Worm (Caenorhabditis elegans) whole organism, young adult: ENCODE measurements around the gene eas-1.

Source experiments
- B0019.2 ChIP-seq: fragments of 200-800 bp; sonication (Bioruptor generic); conservative IDR thresholded peaks from 2 replicates; pipeline ENCODE4 v1.3.6; 2022; ENCODE audit warnings: missing genetic modification reagents, missing genetic modification characterization, missing compliant biosample characterization
- C06A6.2 ChIP-seq: fragments of 200-800 bp; sonication (Bioruptor generic); conservative IDR thresholded peaks from 2 replicates; pipeline ENCODE4 v1.3.6; 2022; ENCODE audit warnings: missing genetic modification characterization, missing compliant biosample characterization
- C17E4.6 ChIP-seq: fragments of 200-800 bp; sonication (Bioruptor generic); IDR thresholded peaks from 2 replicates; pipeline ENCODE4 v1.3.6; 2022; ENCODE audit warnings: missing genetic modification reagents, missing genetic modification characterization, missing compliant biosample characterization
- F33H1.4 ChIP-seq: fragments of 200-800 bp; sonication (Bioruptor generic); IDR thresholded peaks from 2 replicates; pipeline ENCODE4 v1.3.6; 2022; ENCODE audit warnings: missing genetic modification reagents, missing genetic modification characterization, missing compliant biosample characterization
- F37B4.10 ChIP-seq: fragments of 200-800 bp; sonication (Bioruptor generic); IDR thresholded peaks from 2 replicates; pipeline ENCODE4 v1.3.6; 2022; ENCODE audit warnings: missing genetic modification characterization, missing compliant biosample characterization
- F49E8.2 ChIP-seq: sonication (generic microtip); optimal IDR thresholded peaks from 3 replicates; lab custom pipeline; 2017; ENCODE audit warnings: missing genetic modification characterization, mild to moderate bottlenecking, missing compliant biosample characterization, antibody characterized with exemption, moderate library complexity; ENCODE audit not compliant: insufficient read depth
- F52B5.7 ChIP-seq: sonication (generic microtip); optimal IDR thresholded peaks from 2 replicates; lab custom pipeline; 2016; ENCODE audit warnings: mild to moderate bottlenecking, missing genetic modification characterization, missing compliant biosample characterization
- Y53G8AR.9 ChIP-seq: fragments of 200-800 bp; sonication (Bioruptor generic); conservative IDR thresholded peaks from 2 replicates; pipeline ENCODE4 v1.3.6; 2022; ENCODE audit warnings: missing genetic modification reagents, missing genetic modification characterization, missing compliant biosample characterization
- Y67H2A.10 ChIP-seq: fragments of 200-800 bp; sonication (Bioruptor generic); conservative IDR thresholded peaks from 2 replicates; pipeline ENCODE4 v1.3.6; 2022; ENCODE audit warnings: missing genetic modification reagents, missing genetic modification characterization, missing compliant biosample characterization
- Y79H2A.3 ChIP-seq: fragments of 200-800 bp; sonication (Bioruptor generic); conservative IDR thresholded peaks from 2 replicates; pipeline ENCODE4 v1.3.6; 2022; ENCODE audit warnings: missing genetic modification reagents, missing genetic modification characterization, missing compliant biosample characterization
- akir-1 ChIP-seq: fragments of 200-800 bp; sonication (Bioruptor generic); optimal IDR thresholded peaks from 2 replicates; lab custom pipeline; 2018; ENCODE audit warnings: mild to moderate bottlenecking, missing genetic modification characterization, moderate library complexity, missing compliant biosample characterization
- aptf-2 ChIP-seq: fragments of 200-800 bp; sonication (Bioruptor generic); conservative IDR thresholded peaks from 2 replicates; pipeline ENCODE4 v1.3.6; 2022; ENCODE audit warnings: missing genetic modification reagents, missing genetic modification characterization, missing compliant biosample characterization
- aptf-3 ChIP-seq: fragments of 200-800 bp; sonication (Bioruptor generic); IDR thresholded peaks from 2 replicates; pipeline ENCODE4 v1.3.6; 2022; ENCODE audit warnings: missing genetic modification characterization, missing compliant biosample characterization
- athp-1 ChIP-seq: sonication (generic microtip); optimal IDR thresholded peaks from 2 replicates; lab custom pipeline; 2017; ENCODE audit warnings: mild to moderate bottlenecking, missing genetic modification characterization, missing compliant biosample characterization
- attf-5 ChIP-seq: fragments of 200-800 bp; sonication (Bioruptor generic); optimal IDR thresholded peaks from 2 replicates; lab custom pipeline; 2018; ENCODE audit warnings: mild to moderate bottlenecking, missing genetic modification characterization, missing compliant biosample characterization
- attf-6 ChIP-seq: fragments of 200-800 bp; sonication (Bioruptor generic); IDR thresholded peaks from 2 replicates; pipeline ENCODE4 v1.3.6; 2022; ENCODE audit warnings: missing genetic modification reagents, missing genetic modification characterization, missing compliant biosample characterization
- cebp-1 ChIP-seq, 2 experiments: fragments of 200-800 bp in 1 of 2; sonication (Bioruptor generic) in 1 of 2; sonication (generic microtip) in 1 of 2; IDR thresholded peaks in 1 of 2; optimal IDR thresholded peaks in 1 of 2; 2 replicates each; pipeline versions ENCODE4 v1.3.6 to Lab custom; 2017 to 2022; ENCODE audit warnings: missing compliant biosample characterization in 2 of 2, missing genetic modification characterization in 2 of 2, mild to moderate bottlenecking in 1 of 2, missing genetic modification reagents in 1 of 2, moderate library complexity in 1 of 2
- ceh-100 ChIP-seq: fragments of 200-800 bp; sonication (Bioruptor generic); IDR thresholded peaks from 2 replicates; pipeline ENCODE4 v1.3.6; 2022; ENCODE audit warnings: missing genetic modification reagents, missing genetic modification characterization, missing compliant biosample characterization
- ceh-91 ChIP-seq: fragments of 200-800 bp; sonication (Bioruptor generic); IDR thresholded peaks from 2 replicates; pipeline ENCODE4 v1.3.6; 2022; ENCODE audit warnings: missing genetic modification reagents, missing genetic modification characterization, missing compliant biosample characterization
- dox-1 ChIP-seq: fragments of 200-800 bp; sonication (Bioruptor generic); IDR thresholded peaks from 2 replicates; pipeline ENCODE4 v1.3.6; 2022; ENCODE audit warnings: missing genetic modification reagents, missing genetic modification characterization, missing compliant biosample characterization
- dpl-1 ChIP-seq: fragments of 150-350 bp; optimal IDR thresholded peaks from 2 replicates; lab custom pipeline; 2014; ENCODE audit warnings: missing biosample characterization, missing genetic modification reagents, missing genetic modification characterization
- efl-1 ChIP-seq: fragments of 150-350 bp; optimal IDR thresholded peaks from 2 replicates; lab custom pipeline; 2014; ENCODE audit warnings: missing biosample characterization, missing genetic modification reagents, missing genetic modification characterization
- him-1 ChIP-seq: sonication (generic microtip); optimal IDR thresholded peaks from 2 replicates; lab custom pipeline; 2016; ENCODE audit warnings: missing genotype, missing genetic modification reagents, missing genetic modification characterization, missing compliant biosample characterization
- hmg-1.2 ChIP-seq: fragments of 200-800 bp; sonication (Bioruptor generic); IDR thresholded peaks from 2 replicates; pipeline ENCODE4 v1.3.6; 2022; ENCODE audit warnings: missing genetic modification reagents, missing genetic modification characterization, missing compliant biosample characterization
- hrde-1 ChIP-seq: sonication (generic microtip); optimal IDR thresholded peaks from 2 replicates; lab custom pipeline; 2016; ENCODE audit warnings: missing genetic modification characterization, mild to moderate bottlenecking, missing compliant biosample characterization, moderate library complexity, missing genotype, missing genetic modification reagents, borderline replicate concordance
- hsf-1 ChIP-seq: fragments of 200-800 bp; sonication (Bioruptor generic); IDR thresholded peaks from 2 replicates; pipeline ENCODE4 v1.3.6; 2022; ENCODE audit warnings: missing genetic modification reagents, missing genetic modification characterization, missing compliant biosample characterization
- let-607 ChIP-seq, 2 experiments: fragments of 200-800 bp in 1 of 2; sonication (Bioruptor generic) in 1 of 2; sonication (generic microtip) in 1 of 2; optimal IDR thresholded peaks; 2 replicates each; lab custom pipeline; 2016 to 2018; ENCODE audit warnings: mild to moderate bottlenecking in 2 of 2, missing compliant biosample characterization in 2 of 2, missing genetic modification characterization in 2 of 2, moderate library complexity in 2 of 2, missing genotype in 1 of 2
- lin-26 ChIP-seq: fragments of 200-800 bp; sonication (Bioruptor generic); IDR thresholded peaks from 2 replicates; pipeline ENCODE4 v1.3.6; 2022; ENCODE audit warnings: missing genetic modification reagents, missing genetic modification characterization, missing compliant biosample characterization
- lin-40 ChIP-seq: sonication (generic microtip); optimal IDR thresholded peaks from 2 replicates; lab custom pipeline; 2016; ENCODE audit warnings: missing genetic modification characterization, mild to moderate bottlenecking, missing compliant biosample characterization, missing genotype, missing genetic modification reagents
- madf-8 ChIP-seq: fragments of 200-800 bp; sonication (Bioruptor generic); conservative IDR thresholded peaks from 2 replicates; pipeline ENCODE4 v1.3.6; 2022; ENCODE audit warnings: missing genetic modification reagents, missing genetic modification characterization, missing compliant biosample characterization
- mes-4 ChIP-seq: sonication (generic microtip); optimal IDR thresholded peaks from 2 replicates; lab custom pipeline; 2016; ENCODE audit warnings: missing genotype, missing genetic modification characterization, missing compliant biosample characterization
- nfya-1 ChIP-seq: sonication (generic microtip); optimal IDR thresholded peaks from 2 replicates; lab custom pipeline; 2017; ENCODE audit warnings: antibody characterized with exemption, missing compliant biosample characterization, missing genetic modification characterization, borderline replicate concordance; ENCODE audit not compliant: insufficient read depth
- nhr-90 ChIP-seq: sonication (generic microtip); optimal IDR thresholded peaks from 2 replicates; lab custom pipeline; 2016; ENCODE audit warnings: missing genotype, mild to moderate bottlenecking, missing genetic modification characterization, missing compliant biosample characterization
- pbrm-1 ChIP-seq: fragments of 200-800 bp; sonication (Bioruptor generic); IDR thresholded peaks from 2 replicates; pipeline ENCODE4 v1.3.6; 2022; ENCODE audit warnings: missing genetic modification reagents, missing genetic modification characterization, missing compliant biosample characterization
- rcor-1 ChIP-seq: fragments of 200-800 bp; sonication (Bioruptor generic); IDR thresholded peaks from 2 replicates; pipeline ENCODE4 v1.3.6; 2022; ENCODE audit warnings: missing genetic modification reagents, missing genetic modification characterization, missing compliant biosample characterization
- repo-1 ChIP-seq: sonication (generic microtip); optimal IDR thresholded peaks from 2 replicates; lab custom pipeline; 2017; ENCODE audit warnings: mild to moderate bottlenecking, missing genetic modification characterization, missing compliant biosample characterization
- snpc-3.4 ChIP-seq: sonication (generic microtip); optimal IDR thresholded peaks from 2 replicates; lab custom pipeline; 2017; ENCODE audit warnings: missing genetic modification characterization, mild to moderate bottlenecking, missing compliant biosample characterization, antibody characterized with exemption, moderate library complexity, missing genotype, missing genetic modification reagents
- snpc-4 ChIP-seq, 5 experiments: fragments of 150-350 bp in 1 of 5; sonication (generic microtip) in 4 of 5; optimal IDR thresholded peaks; 2 replicates each; lab custom pipeline; 2014 to 2018; ENCODE audit warnings: missing genetic modification characterization in 5 of 5, missing biosample characterization in 3 of 5, antibody characterized with exemption in 2 of 5, mild to moderate bottlenecking in 2 of 5, missing compliant biosample characterization in 2 of 5, missing genotype in 2 of 5, moderate library complexity in 2 of 5, missing genetic modification reagents in 1 of 5
- tlf-1 ChIP-seq: fragments of 200-800 bp; sonication (Bioruptor generic); optimal IDR thresholded peaks from 2 replicates; lab custom pipeline; 2018; ENCODE audit warnings: mild to moderate bottlenecking, missing genetic modification characterization, missing compliant biosample characterization
- xnd-1 ChIP-seq: sonication (generic microtip); optimal IDR thresholded peaks from 2 replicates; lab custom pipeline; 2016; ENCODE audit warnings: missing genotype, missing genetic modification reagents, missing genetic modification characterization, missing compliant biosample characterization
- zim-3 ChIP-seq: sonication (generic microtip); optimal IDR thresholded peaks from 2 replicates; lab custom pipeline; 2017; ENCODE audit warnings: mild to moderate bottlenecking, missing genetic modification characterization, moderate library complexity, missing compliant biosample characterization
- ztf-18 ChIP-seq: sonication (generic microtip); optimal IDR thresholded peaks from 2 replicates; lab custom pipeline; 2016; ENCODE audit warnings: missing genotype, mild to moderate bottlenecking, missing genetic modification characterization, missing compliant biosample characterization
- ztf-25 ChIP-seq: fragments of 200-800 bp; sonication (Bioruptor generic); IDR thresholded peaks from 2 replicates; pipeline ENCODE4 v1.3.6; 2022; ENCODE audit warnings: missing genetic modification reagents, missing genetic modification characterization, missing compliant biosample characterization
- ztf-6 ChIP-seq: fragments of 200-800 bp; sonication (Bioruptor generic); IDR thresholded peaks from 2 replicates; pipeline ENCODE4 v1.3.6; 2022; ENCODE audit warnings: missing genetic modification reagents, missing genetic modification characterization, missing compliant biosample characterization

The eas-1 gene

ce11 chrII:4703011-4703410, 37.2 kb upstream of the eas-1 start (continued):
- peak; percentile 77 for TF ChIP-seq rcor-1 (GFP tag; lab: Robert Waterston, UW)
- no peak for TF ChIP-seq pbrm-1
- peak; percentile 16 for TF ChIP-seq him-1
- peak; percentile 92 for TF ChIP-seq hrde-1 (tag; lab: Kevin White, UChicago)
- no peak for TF ChIP-seq cebp-1 (GFP tag; IDR thresholded peaks at IDR 0.05; lab: Robert Waterston, UW)
- peak; percentile 58 for TF ChIP-seq cebp-1 (tag; optimal IDR thresholded peaks at IDR 0.05; lab: Kevin White, UChicago)
- TF ChIP-seq ztf-6 (GFP tag; lab: Robert Waterston, UW): no peak
- TF ChIP-seq akir-1 (GFP tag; lab: Kevin White, UChicago): no peak
- TF ChIP-seq madf-8 (GFP tag; lab: Robert Waterston, UW): peak; percentile 66
- peak; percentile 28 for TF ChIP-seq mes-4 (tag; lab: Kevin White, UChicago)
- TF ChIP-seq xnd-1 (tag; lab: Kevin White, UChicago): peak; percentile 13
- peak; percentile 96 for TF ChIP-seq Y79H2A.3 (GFP tag; lab: Robert Waterston, UW)
- no peak for TF ChIP-seq aptf-2 (GFP tag; lab: Robert Waterston, UW)
- TF ChIP-seq F52B5.7 (tag; lab: Kevin White, UChicago): no peak
- peak; percentile 2 for TF ChIP-seq athp-1 (tag; lab: Kevin White, UChicago)
- TF ChIP-seq lin-26 (GFP tag; lab: Robert Waterston, UW): peak; percentile 78
- peak; percentile 62 for TF ChIP-seq F49E8.2 (tag; lab: Kevin White, UChicago)
- TF ChIP-seq F33H1.4: peak; percentile 36; the same call in 1 of the 2 replicates
- peak; percentile 83 for TF ChIP-seq Y53G8AR.9 (GFP tag; lab: Robert Waterston, UW)
- TF ChIP-seq C17E4.6 (GFP tag; lab: Robert Waterston, UW): peak; percentile 51; the same call in 1 of the 2 replicates
- TF ChIP-seq nhr-90 (tag; lab: Kevin White, UChicago): no peak
- TF ChIP-seq Y67H2A.10: no peak
- TF ChIP-seq ceh-91 (GFP tag; lab: Robert Waterston, UW): no peak
- peak; percentile 80 for TF ChIP-seq hsf-1 (GFP tag; lab: Robert Waterston, UW)
- no peak for TF ChIP-seq zim-3 (tag; lab: Kevin White, UChicago)
- TF ChIP-seq snpc-3.4 (tag; lab: Kevin White, UChicago): peak; percentile 48
- peak; percentile 76 for TF ChIP-seq attf-6 (GFP tag; lab: Robert Waterston, UW)
- peak; percentile 45 for TF ChIP-seq hmg-1.2 (GFP tag; lab: Robert Waterston, UW)
- peak; percentile 64 for TF ChIP-seq tlf-1 (GFP tag; lab: Kevin White, UChicago)
- TF ChIP-seq nfya-1 (tag; lab: Kevin White, UChicago): no peak

- TF ChIP-seq Y79H2A.3 (GFP tag; lab: Robert Waterston, UW): no peak
- TF ChIP-seq mes-4 (tag; lab: Kevin White, UChicago): no peak
- no peak for TF ChIP-seq Y53G8AR.9 (GFP tag; lab: Robert Waterston, UW)
- TF ChIP-seq dpl-1 (GFP tag; lab: Kevin White, UChicago): peak; percentile 52
- TF ChIP-seq dox-1 (GFP tag; lab: Robert Waterston, UW): peak; percentile 88
- no peak for TF ChIP-seq snpc-4 (GFP tag; optimal IDR thresholded peaks at IDR 0.05; lab: Kevin White, UChicago)
- TF ChIP-seq snpc-4 (tag; optimal IDR thresholded peaks at IDR 0.05; lab: Kevin White, UChicago): peak in 3 of 4 experiments; percentile 7 to 53 (median 28)
- no peak for TF ChIP-seq C06A6.2 (GFP tag; lab: Robert Waterston, UW)
- 0 out of 2 replicates have a peak, but pooled peaks have one; percentile 33 for TF ChIP-seq ceh-91 (GFP tag; lab: Robert Waterston, UW)
- TF ChIP-seq ceh-100 (GFP tag; lab: Robert Waterston, UW): peak; percentile 50; the same call in 1 of the 2 replicates
- peak; percentile 40 for TF ChIP-seq efl-1 (GFP tag; lab: Kevin White, UChicago)
- TF ChIP-seq aptf-3 (GFP tag; lab: Robert Waterston, UW): no peak
- peak; percentile 12 for TF ChIP-seq xnd-1 (tag; lab: Kevin White, UChicago)
- no peak for TF ChIP-seq F52B5.7 (tag; lab: Kevin White, UChicago)
- TF ChIP-seq B0019.2 (GFP tag; lab: Robert Waterston, UW): no peak
- TF ChIP-seq repo-1 (tag; lab: Kevin White, UChicago): no peak
- no peak for TF ChIP-seq ztf-25 (GFP tag; lab: Robert Waterston, UW)
- TF ChIP-seq F49E8.2 (tag; lab: Kevin White, UChicago): peak; percentile 6
- peak; percentile 58 for TF ChIP-seq attf-5 (GFP tag; lab: Kevin White, UChicago)
- no peak for TF ChIP-seq F37B4.10 (GFP tag; lab: Robert Waterston, UW)
- no peak for TF ChIP-seq hrde-1 (tag; lab: Kevin White, UChicago)
- no peak for TF ChIP-seq ztf-18 (tag; lab: Kevin White, UChicago)
- TF ChIP-seq lin-40 (tag; lab: Kevin White, UChicago): no peak
- peak; percentile 98 to 99 for TF ChIP-seq let-607 (tag; optimal IDR thresholded peaks at IDR 0.05; lab: Kevin White, UChicago)
Measured at ce11 chrII:4706359-4706871, 33.8 kb upstream of the eas-1 start, which contains the start of the genes F10G7.9 and tsn-1. F10G7.9 (minus strand) TSS chrII:4706485. tsn-1 (plus strand) TSS chrII:4706821.
